Fruit fly (Drosophila melanogaster): ENCODE measurements around the gene if.

DNA sequence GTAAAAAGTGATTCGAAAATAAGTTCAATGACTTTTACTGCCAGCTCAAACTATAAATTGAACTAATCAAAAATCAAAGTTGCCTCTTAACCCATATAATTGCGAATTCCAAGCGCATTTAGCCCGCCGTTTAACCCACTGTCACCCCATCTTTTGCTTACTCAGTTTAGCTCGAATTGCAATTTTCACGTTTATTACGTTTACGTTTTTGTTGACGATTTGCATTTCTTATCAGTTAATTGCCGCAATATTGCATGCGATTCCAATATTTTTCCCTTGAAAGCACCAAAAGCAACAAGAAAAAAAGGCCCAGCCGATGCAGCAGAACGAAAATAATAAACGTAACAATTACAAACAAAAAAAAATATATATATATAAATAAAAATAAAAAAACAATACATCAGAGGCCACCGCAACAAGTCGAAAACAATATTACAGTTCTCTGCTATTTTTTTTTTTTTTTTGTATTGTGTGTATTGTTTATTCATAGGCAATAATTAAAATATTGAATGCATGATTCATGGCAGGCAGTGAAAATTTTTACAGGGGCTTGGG lies 65.0 kb downstream of the if start:
- TF ChIP-seq BtbVII (GFP tag; optimal IDR thresholded peaks at IDR 0.05): no peak
- TF ChIP-seq ranshi (GFP tag; IDR thresholded peaks at IDR 0.05): no peak
- no peak for TF ChIP-seq fd102C (GFP tag; optimal IDR thresholded peaks at IDR 0.05)
- no peak for TF ChIP-seq CG1233 (GFP tag; optimal IDR thresholded peaks at IDR 0.05)
- TF ChIP-seq CG1603 (tag; optimal IDR thresholded peaks at IDR 0.05): no peak
- TF ChIP-seq Hmx (GFP tag; optimal IDR thresholded peaks at IDR 0.05): no peak
